Worm (Caenorhabditis elegans): Measurements from ENCODE around the gene mel-11.

The mel-11 gene

DNA sequence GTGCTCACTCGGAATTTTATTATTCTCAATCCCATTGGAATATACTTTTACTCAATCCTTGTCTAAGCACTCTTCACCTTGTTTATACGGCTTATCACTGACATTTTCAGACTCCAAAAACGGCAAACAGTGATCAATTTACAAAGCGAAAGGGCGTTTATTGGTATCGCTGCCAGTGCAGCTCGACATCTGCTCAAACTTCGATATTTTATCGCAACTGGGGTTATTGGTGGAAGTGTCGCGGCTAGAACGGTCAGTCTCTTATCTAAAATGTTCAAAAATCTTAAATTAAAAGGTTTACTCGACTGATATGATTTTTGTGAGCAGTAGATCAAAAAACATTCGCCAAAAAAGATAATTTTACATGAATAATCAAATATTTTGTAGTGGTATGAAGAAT is 32.8 kb upstream of the mel-11 start:
- TF ChIP-seq nhr-11 (tag; optimal IDR thresholded peaks at IDR 0.05) = no peak
- TF ChIP-seq fos-1 (tag; optimal IDR thresholded peaks at IDR 0.05) = peak; percentile 70
- no peak for TF ChIP-seq aly-2 (tag; optimal IDR thresholded peaks at IDR 0.05)
- no peak for TF ChIP-seq unc-55 (GFP tag; optimal IDR thresholded peaks at IDR 0.05)
- no peak for TF ChIP-seq ztf-4 (tag; optimal IDR thresholded peaks at IDR 0.05)

DNA sequence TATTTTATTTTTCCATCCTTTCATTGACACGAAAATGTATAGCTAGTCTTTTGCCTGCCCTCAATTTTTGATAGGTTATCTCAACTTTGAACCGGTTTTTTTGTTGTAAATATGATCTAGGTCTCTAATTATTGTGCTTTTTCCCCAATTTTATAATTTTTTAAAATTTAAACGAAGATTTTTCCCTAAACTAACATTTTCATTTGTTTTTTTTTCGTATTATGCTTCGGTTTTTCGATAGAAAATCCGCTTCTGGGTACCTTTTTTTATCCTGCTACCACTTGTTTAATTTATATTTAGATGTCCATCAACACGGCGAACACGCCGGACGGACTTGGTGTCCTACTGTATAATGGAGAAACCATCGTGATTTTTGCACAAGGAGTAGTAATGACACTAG is 28.9 kb upstream of the mel-11 start, which contains the start of gene wbp-2:
wbp-2 (plus strand) TSS at position 301 of the 400 bp plus-strand sequence.
- no peak for TF ChIP-seq unc-39 (tag; optimal IDR thresholded peaks at IDR 0.05)
- TF ChIP-seq unc-62 (GFP tag; optimal IDR thresholded peaks at IDR 0.05) = no peak

DNA sequence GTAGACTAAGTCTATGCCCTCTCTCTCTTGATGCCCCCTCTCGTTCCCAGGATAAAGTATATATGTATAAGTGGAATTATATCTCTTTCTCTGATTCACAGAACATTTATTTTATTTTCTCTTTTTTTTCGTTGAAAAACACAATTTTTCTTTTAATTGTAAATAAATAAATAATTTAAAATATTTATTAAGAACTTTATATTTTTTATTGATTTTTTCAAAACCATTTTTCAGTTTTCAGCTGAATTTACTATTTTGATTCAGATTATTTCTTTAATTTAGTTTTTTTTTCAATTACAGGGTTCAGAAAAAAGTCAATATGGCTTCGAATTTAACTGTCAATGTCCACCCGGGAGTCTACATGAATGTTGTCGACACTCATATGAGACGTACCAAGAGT is 27.0 kb upstream of the mel-11 start, which contains the start of gene eif-3.F:
eif-3.F (plus strand) TSS at position 301 of the 400 bp plus-strand sequence.
- TF ChIP-seq unc-62 (GFP tag; optimal IDR thresholded peaks at IDR 0.05) (no peak), ceh-82 (tag; optimal IDR thresholded peaks at IDR 0.05) (no peak), snpc-4 (tag; optimal IDR thresholded peaks at IDR 0.05) (no peak), R02D3.7 (tag; optimal IDR thresholded peaks at IDR 0.05) (no peak), skn-1 (tag; optimal IDR thresholded peaks at IDR 0.05) (no peak)

DNA sequence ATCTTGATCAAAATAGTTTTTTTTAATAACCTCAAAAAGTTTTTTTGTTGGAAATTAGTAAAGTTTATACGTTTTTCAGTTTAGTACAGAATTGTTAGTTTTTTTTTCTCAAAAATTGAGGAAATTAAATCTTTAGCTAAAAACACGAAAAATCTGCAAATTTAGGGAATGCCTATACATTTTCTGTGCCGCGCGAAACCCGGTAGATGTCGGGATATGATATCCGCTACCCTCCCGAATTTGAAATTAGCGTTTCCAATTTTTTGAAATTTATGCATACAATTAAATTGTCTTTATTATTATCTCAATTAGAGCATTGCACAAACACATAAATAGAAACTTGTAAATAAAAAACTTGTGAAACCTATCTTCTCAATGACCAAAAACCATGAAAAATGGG is 25.3 kb upstream of the mel-11 start:
- no peak for TF ChIP-seq crh-2 (tag; optimal IDR thresholded peaks at IDR 0.05)

DNA sequence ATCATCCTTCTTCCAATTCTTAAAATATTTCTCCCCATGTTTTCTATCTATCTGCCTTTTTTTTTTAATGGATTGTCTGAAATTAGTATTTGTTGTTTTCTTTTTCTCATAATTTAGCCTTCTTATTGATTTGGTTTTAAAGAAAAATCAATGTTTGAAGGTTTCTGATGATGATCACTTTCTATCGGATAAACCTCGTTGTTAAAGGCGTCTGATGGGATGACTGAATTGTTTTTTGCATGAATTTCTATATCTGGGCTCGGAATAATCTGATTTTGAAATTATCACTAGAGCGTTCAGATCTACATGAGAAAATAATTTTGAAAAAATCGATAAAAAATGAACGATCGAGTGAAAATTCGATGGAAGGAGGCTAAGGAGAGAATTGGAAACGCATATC is 24.6 kb upstream of the mel-11 start, which contains the start of gene scp-1:
scp-1 (plus strand) TSS at position 301 of the 400 bp plus-strand sequence.
- no peak for TF ChIP-seq elt-1 (tag; optimal IDR thresholded peaks at IDR 0.05)
- TF ChIP-seq sma-3 (GFP tag; optimal IDR thresholded peaks at IDR 0.05) = no peak
- no peak for TF ChIP-seq C34F6.9 (tag; optimal IDR thresholded peaks at IDR 0.05)
- no peak for TF ChIP-seq mab-5 (tag; optimal IDR thresholded peaks at IDR 0.05)
- no peak for TF ChIP-seq unc-39 (tag; optimal IDR thresholded peaks at IDR 0.05)
- no peak for TF ChIP-seq nhr-6 (tag; optimal IDR thresholded peaks at IDR 0.05)
- TF ChIP-seq unc-62 (GFP tag; optimal IDR thresholded peaks at IDR 0.05) = no peak

DNA sequence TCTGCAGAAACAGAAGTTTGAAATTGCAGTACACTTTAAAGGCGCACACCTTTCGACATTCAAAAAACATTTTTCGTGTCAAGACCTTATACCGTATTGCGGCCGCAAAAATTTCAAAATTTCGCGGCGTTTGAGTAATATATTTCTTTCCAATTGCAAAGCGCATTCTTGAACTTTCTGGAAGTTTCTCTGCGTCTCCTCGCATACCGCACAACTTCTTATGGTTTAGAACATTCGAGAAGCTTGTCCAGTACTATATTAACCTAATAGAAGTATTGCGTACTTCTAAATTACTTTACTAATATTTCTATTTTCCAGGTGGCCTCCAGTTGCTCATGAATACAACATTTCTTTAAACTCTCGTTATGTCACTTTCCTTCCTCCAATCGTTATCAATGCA is 21.7 kb upstream of the mel-11 start:
- TF ChIP-seq ceh-82 (tag; optimal IDR thresholded peaks at IDR 0.05) (no peak), ama-1 (optimal IDR thresholded peaks at IDR 0.05) (peak; percentile 81), C34F6.9 (tag; optimal IDR thresholded peaks at IDR 0.05) (peak; percentile 40), sma-3 (GFP tag; optimal IDR thresholded peaks at IDR 0.05) (no peak), unc-55 (GFP tag; optimal IDR thresholded peaks at IDR 0.05) (peak; percentile 32)

DNA sequence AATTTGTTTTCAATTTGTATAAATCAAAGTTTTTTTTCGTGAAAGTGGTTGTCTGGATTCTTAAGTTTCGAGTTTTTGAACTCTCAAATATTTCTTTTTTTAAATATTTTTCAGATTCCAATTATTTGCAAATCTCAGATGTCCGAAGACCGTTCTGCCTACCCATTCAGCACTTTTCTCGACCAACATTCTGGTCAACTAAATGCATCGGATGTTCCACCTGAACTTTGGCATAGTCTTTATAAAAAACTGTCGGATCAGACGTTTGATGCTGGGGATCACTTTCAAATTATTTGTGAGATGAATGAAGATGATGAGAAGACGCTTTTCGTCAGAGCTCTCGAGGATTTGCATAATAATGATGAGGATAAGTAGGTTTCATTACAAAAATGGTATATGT is 19.5 kb upstream of the mel-11 start, which contains the start of gene ttll-12:
ttll-12 (plus strand) TSS at position 139 of the 400 bp plus-strand sequence.
- TF ChIP-seq lsy-2 (tag; optimal IDR thresholded peaks at IDR 0.05) (no peak), ama-1 (optimal IDR thresholded peaks at IDR 0.05) (peak; percentile 89)

DNA sequence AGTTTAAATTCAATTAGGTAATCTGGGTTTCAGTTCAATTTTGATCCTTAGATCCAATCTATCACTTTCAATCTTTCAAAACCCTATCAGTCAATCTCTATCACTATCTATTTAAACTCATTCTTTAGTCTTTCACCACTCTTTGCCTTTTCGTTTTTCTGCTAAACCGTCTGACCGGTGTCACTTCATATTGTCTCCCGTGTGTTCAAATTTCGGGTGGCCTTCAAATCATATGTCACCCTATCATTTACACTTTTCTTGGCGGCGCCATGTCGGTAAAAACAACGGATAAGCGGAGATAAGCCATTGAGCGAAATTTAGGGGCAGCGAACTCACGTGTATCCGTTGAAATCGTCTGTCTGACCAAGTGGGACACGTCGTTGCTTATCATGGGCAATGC is 14.4 kb upstream of the mel-11 start:
- TF ChIP-seq sma-9 (GFP tag; optimal IDR thresholded peaks at IDR 0.05) (peak; percentile 77), sma-9 (tag; optimal IDR thresholded peaks at IDR 0.05) (no peak), nhr-11 (tag; optimal IDR thresholded peaks at IDR 0.05) (no peak), blmp-1 (tag; optimal IDR thresholded peaks at IDR 0.05; ENCODE audit: insufficient read depth) (peak; percentile 85), nhr-12 (tag; optimal IDR thresholded peaks at IDR 0.05) (no peak), sem-4 (tag; optimal IDR thresholded peaks at IDR 0.05) (no peak), mdl-1 (tag; optimal IDR thresholded peaks at IDR 0.05) (peak in 1 of 2 experiments; percentile 7), F13H6.1 (tag; optimal IDR thresholded peaks at IDR 0.05) (no peak), nhr-25 (tag; optimal IDR thresholded peaks at IDR 0.05) (peak; percentile 69), nhr-129 (tag; optimal IDR thresholded peaks at IDR 0.05) (peak; percentile 54), snpc-4 (tag; optimal IDR thresholded peaks at IDR 0.05) (no peak), gmeb-1 (tag; optimal IDR thresholded peaks at IDR 0.05) (peak; percentile 43), sma-3 (GFP tag; optimal IDR thresholded peaks at IDR 0.05) (peak; percentile 67), lsy-2 (tag; optimal IDR thresholded peaks at IDR 0.05) (peak in 1 of 2 experiments; percentile 9), ZK546.5 (tag; optimal IDR thresholded peaks at IDR 0.05) (no peak), unc-55 (GFP tag; optimal IDR thresholded peaks at IDR 0.05) (no peak), fos-1 (tag; optimal IDR thresholded peaks at IDR 0.05) (peak; percentile 21), nhr-21 (tag; optimal IDR thresholded peaks at IDR 0.05) (peak; percentile 93), lin-39 (tag; optimal IDR thresholded peaks at IDR 0.05) (no peak), egl-27 (tag; optimal IDR thresholded peaks at IDR 0.05) (peak; percentile 44)
